Worm (Caenorhabditis elegans) whole organism, mixed stage, embryonic: ENCODE measurements around the gene Y71H2AM.11.
A peak's percentile ranks its signal among the peaks of the same experiment; 100 is the strongest.

ENCODE experiments used
- blmp-1 ChIP-seq: fragments of 150-350 bp; optimal IDR thresholded peaks from 2 replicates; lab custom pipeline; 2014; ENCODE audit warnings: missing biosample characterization, missing genetic modification characterization
- ces-1 ChIP-seq: fragments of 150-350 bp; optimal IDR thresholded peaks from 2 replicates; lab custom pipeline; 2014; ENCODE audit warnings: missing biosample characterization, missing genetic modification reagents, missing genetic modification characterization
- elt-3 ChIP-seq: fragments of 150-350 bp; optimal IDR thresholded peaks from 2 replicates; lab custom pipeline; 2014; ENCODE audit warnings: missing biosample characterization, missing genetic modification characterization
- hlh-1 ChIP-seq: fragments of 150-350 bp; optimal IDR thresholded peaks from 2 replicates; lab custom pipeline; 2014; ENCODE audit warnings: missing biosample characterization, missing genetic modification reagents, missing genetic modification characterization
- lin-13 ChIP-seq: fragments of 150-350 bp; optimal IDR thresholded peaks from 2 replicates; lab custom pipeline; 2014; ENCODE audit warnings: missing biosample characterization, missing genetic modification characterization
- nhr-12 ChIP-seq: fragments of 150-350 bp; optimal IDR thresholded peaks from 2 replicates; lab custom pipeline; 2014; ENCODE audit warnings: missing biosample characterization, missing genetic modification characterization
- nhr-237 ChIP-seq: fragments of 150-350 bp; optimal IDR thresholded peaks from 2 replicates; lab custom pipeline; 2014; ENCODE audit warnings: missing biosample characterization, missing genetic modification characterization
- nhr-76 ChIP-seq: sonication (generic microtip); optimal IDR thresholded peaks from 2 replicates; lab custom pipeline; 2017; ENCODE audit warnings: missing biosample characterization, missing genetic modification characterization
- pha-4 ChIP-seq: fragments of 150-350 bp; optimal IDR thresholded peaks from 2 replicates; lab custom pipeline; 2018; ENCODE audit warnings: missing biosample characterization, missing genetic modification reagents, missing genetic modification characterization
- snpc-4 ChIP-seq: fragments of 150-350 bp; optimal IDR thresholded peaks from 2 replicates; lab custom pipeline; 2014; ENCODE audit warnings: missing biosample characterization, missing genetic modification characterization
- unc-120 ChIP-seq: sonication (generic microtip); optimal IDR thresholded peaks from 2 replicates; lab custom pipeline; 2017; ENCODE audit warnings: missing genetic modification characterization, missing compliant biosample characterization; ENCODE audit not compliant: poor library complexity, severe bottlenecking
- unc-62 ChIP-seq: fragments of 150-350 bp; optimal IDR thresholded peaks from 2 replicates; lab custom pipeline; 2014; ENCODE audit warnings: missing biosample characterization, missing genetic modification reagents, missing genetic modification characterization
- ztf-11 ChIP-seq: fragments of 150-350 bp; optimal IDR thresholded peaks from 2 replicates; lab custom pipeline; 2014; ENCODE audit warnings: missing biosample characterization, missing genetic modification characterization

DNA sequence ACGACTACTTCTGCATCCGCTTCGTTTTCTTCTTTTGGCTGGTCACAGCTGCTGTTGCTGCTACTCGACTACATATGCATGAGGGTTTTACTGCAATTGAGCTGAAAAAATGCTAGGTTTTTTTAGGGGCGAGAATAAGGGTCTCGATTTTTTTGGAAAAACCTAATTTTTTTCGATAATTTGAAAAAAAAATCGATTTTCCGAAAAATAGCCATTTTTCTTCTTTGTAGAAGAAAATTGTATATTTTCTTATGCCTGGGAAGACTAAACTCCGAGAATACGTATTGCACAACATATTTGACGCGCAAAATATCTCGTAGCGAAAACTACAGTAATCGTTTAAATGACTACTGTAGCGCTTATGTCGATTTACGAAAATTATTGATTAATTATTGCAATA lies 8.4 kb downstream of the Y71H2AM.11 start, which contains the start of gene tmem-132:
- TF ChIP-seq nhr-12 (tag; lab: Kevin White, UChicago), result no peak
- no peak for TF ChIP-seq unc-120 (tag; lab: Kevin White, UChicago)
- no peak for TF ChIP-seq snpc-4
- TF ChIP-seq lin-13 (tag; lab: Kevin White, UChicago), result no peak
- no peak for TF ChIP-seq ztf-11 (tag; lab: Kevin White, UChicago)
- TF ChIP-seq nhr-76, result no peak
- TF ChIP-seq nhr-237, result no peak
- TF ChIP-seq elt-3 (tag; lab: Kevin White, UChicago), result no peak
- TF ChIP-seq unc-62 (GFP tag; lab: Kevin White, UChicago), result no peak
- no peak for TF ChIP-seq blmp-1 (tag; lab: Kevin White, UChicago)
- no peak for TF ChIP-seq hlh-1 (tag; lab: Kevin White, UChicago)
- peak; percentile 2 for TF ChIP-seq ces-1 (GFP tag; lab: Kevin White, UChicago)
- no peak for TF ChIP-seq pha-4 (tag; lab: Kevin White, UChicago)
